Worm (Caenorhabditis elegans): ENCODE measurements around the gene clec-226.

DNA sequence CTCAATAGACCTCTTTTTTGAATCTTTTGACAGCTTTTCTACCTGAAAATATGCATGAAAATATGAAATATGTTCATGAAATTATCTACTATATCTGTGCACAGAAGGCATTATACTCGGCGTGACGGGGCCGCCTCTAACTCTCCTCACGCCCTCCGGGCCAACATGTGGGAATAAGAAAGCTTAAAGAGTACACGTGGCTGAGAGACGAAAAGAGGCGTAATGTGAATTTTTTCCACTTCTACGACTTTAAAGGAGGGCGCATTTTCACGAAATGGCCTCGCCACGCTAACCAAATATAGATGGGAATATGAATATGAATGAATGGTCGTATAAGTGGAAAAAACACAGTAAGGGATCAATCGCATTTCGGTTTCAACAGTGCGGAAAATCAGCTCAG is 10.9 kb downstream of the clec-226 start:
- TF ChIP-seq hif-1 (tag; optimal IDR thresholded peaks at IDR 0.05) (no peak), Y75B8A.6 (GFP tag; IDR thresholded peaks at IDR 0.05) (no peak), fos-1 (tag; optimal IDR thresholded peaks at IDR 0.05) (no peak), vab-7 (GFP tag; IDR thresholded peaks at IDR 0.05) (no peak), spr-1 (tag; optimal IDR thresholded peaks at IDR 0.05) (no peak), pha-4 (GFP tag; IDR thresholded peaks at IDR 0.05) (no peak), pha-4 (tag; optimal IDR thresholded peaks at IDR 0.05) (no peak), nhr-77 (tag; optimal IDR thresholded peaks at IDR 0.05) (no peak), ceh-82 (tag; optimal IDR thresholded peaks at IDR 0.05) (no peak), T26A8.4 (GFP tag; IDR thresholded peaks at IDR 0.05) (no peak), zag-1 (tag; optimal IDR thresholded peaks at IDR 0.05) (no peak), ZK337.2 (GFP tag; IDR thresholded peaks at IDR 0.05) (no peak), mxl-2 (GFP tag; conservative IDR thresholded peaks at IDR 0.05) (no peak)
